Worm (Caenorhabditis elegans): ENCODE results near the gene lin-49.

The lin-49 gene

ce11 chrIV:8620102-8620733, at the start of gene lin-49:
TSS of gene lin-49 (plus strand) at chrIV:8620683.
- TF ChIP-seq mep-1 (tag; optimal IDR thresholded peaks at IDR 0.05) (peak; percentile 88), ztf-7 (tag; optimal IDR thresholded peaks at IDR 0.05) (peak; percentile 15), ces-1 (GFP tag; optimal IDR thresholded peaks at IDR 0.05) (no peak), rbr-2 (tag; optimal IDR thresholded peaks at IDR 0.05) (peak; percentile 56), D1046.2 (GFP tag; IDR thresholded peaks at IDR 0.05) (no peak), hlh-11 (tag; optimal IDR thresholded peaks at IDR 0.05) (peak; percentile 86), spr-1 (tag; optimal IDR thresholded peaks at IDR 0.05) (no peak), aly-2 (tag; optimal IDR thresholded peaks at IDR 0.05) (no peak), daf-16 (GFP tag; optimal IDR thresholded peaks at IDR 0.05) (peak in 1 of 2 experiments; percentile 79), daf-16 (tag; optimal IDR thresholded peaks at IDR 0.05) (peak; percentile 80), dmd-9 (GFP tag; IDR thresholded peaks at IDR 0.05) (no peak), saeg-2 (GFP tag; IDR thresholded peaks at IDR 0.05) (no peak), ztf-11 (tag; optimal IDR thresholded peaks at IDR 0.05) (no peak), lin-15B (tag; optimal IDR thresholded peaks at IDR 0.05) (no peak), nhr-41 (GFP tag; IDR thresholded peaks at IDR 0.05) (no peak), F44E2.7 (GFP tag; IDR thresholded peaks at IDR 0.05) (no peak), mxl-2 (GFP tag; conservative IDR thresholded peaks at IDR 0.05) (no peak), jun-1 (tag; optimal IDR thresholded peaks at IDR 0.05) (no peak), snpc-1.2 (GFP tag; IDR thresholded peaks at IDR 0.05) (no peak), snpc-4 (tag; optimal IDR thresholded peaks at IDR 0.05) (no peak), set-16 (GFP tag; IDR thresholded peaks at IDR 0.05) (no peak), ceh-20 (GFP tag; IDR thresholded peaks at IDR 0.05) (no peak), tra-1 (GFP tag; IDR thresholded peaks at IDR 0.05) (no peak), lim-7 (GFP tag; IDR thresholded peaks at IDR 0.05) (no peak), dmd-8 (GFP tag; IDR thresholded peaks at IDR 0.05) (no peak), arid-1 (GFP tag; conservative IDR thresholded peaks at IDR 0.05) (0 out of 2 replicates have a peak, but pooled peaks have one; percentile 11), aha-1 (tag) (no peak), nhr-48 (tag; optimal IDR thresholded peaks at IDR 0.05) (peak; percentile 12), nhr-42 (GFP tag; IDR thresholded peaks at IDR 0.05) (no peak), nhr-25 (tag; optimal IDR thresholded peaks at IDR 0.05; ENCODE audit: borderline replicate concordance, insufficient read depth) (peak; percentile 41), F49E8.2 (tag; optimal IDR thresholded peaks at IDR 0.05; ENCODE audit: borderline replicate concordance) (no peak), zip-2 (tag; optimal IDR thresholded peaks at IDR 0.05) (no peak), hmg-1.1 (GFP tag; IDR thresholded peaks at IDR 0.05) (peak; percentile 81), Y48G9A.11 (GFP tag; IDR thresholded peaks at IDR 0.05) (no peak), lin-13 (GFP tag; optimal IDR thresholded peaks at IDR 0.05) (peak; percentile 47), fos-1 (tag; optimal IDR thresholded peaks at IDR 0.05) (no peak), Y75B8A.6 (GFP tag; IDR thresholded peaks at IDR 0.05) (no peak), nhr-76 (tag; optimal IDR thresholded peaks at IDR 0.05) (no peak), pqm-1 (tag; optimal IDR thresholded peaks at IDR 0.05) (no peak), lin-29 (GFP tag; IDR thresholded peaks at IDR 0.05) (no peak), ZK337.2 (GFP tag; IDR thresholded peaks at IDR 0.05) (no peak), gei-8 (GFP tag; optimal IDR thresholded peaks at IDR 0.05) (no peak), fkh-10 (GFP tag; optimal IDR thresholded peaks at IDR 0.05) (peak; percentile 1), F37D6.2 (tag; optimal IDR thresholded peaks at IDR 0.05) (no peak), daf-12 (tag; optimal IDR thresholded peaks at IDR 0.05) (no peak), Y5F2A.4 (GFP tag; optimal IDR thresholded peaks at IDR 0.05) (no peak), skn-1 (tag; optimal IDR thresholded peaks at IDR 0.05) (no peak), zip-11 (GFP tag; IDR thresholded peaks at IDR 0.05) (no peak), dmd-6 (GFP tag; IDR thresholded peaks at IDR 0.05) (peak; percentile 62), unc-130 (GFP tag; optimal IDR thresholded peaks at IDR 0.05) (no peak), madf-5 (GFP tag; IDR thresholded peaks at IDR 0.05) (no peak), nhr-237 (tag; optimal IDR thresholded peaks at IDR 0.05) (no peak), unc-39 (tag; optimal IDR thresholded peaks at IDR 0.05) (no peak)

All from whole organism, L4 larva.